2 worm cellular contexts compared by ENCODE assay signal in the genomic region with DNA sequence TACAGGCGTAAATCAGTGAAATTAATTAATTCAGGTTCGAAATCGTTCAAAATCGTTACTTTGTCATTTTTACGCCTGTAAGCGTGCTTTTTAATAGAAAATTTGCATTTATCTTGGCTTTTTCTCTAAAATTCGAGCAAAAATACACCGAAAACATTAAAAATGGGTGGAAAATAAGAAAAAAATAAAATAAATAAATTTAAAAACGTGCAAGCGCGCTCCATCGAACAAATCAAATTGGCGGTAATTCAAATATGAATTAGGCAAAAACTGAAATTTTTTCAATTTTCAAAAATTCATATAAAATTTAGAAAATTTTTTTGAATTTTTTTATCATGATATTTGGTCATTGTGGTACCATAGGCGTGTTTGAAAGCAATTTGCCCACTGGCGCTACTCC.
A peak's percentile ranks its signal among the peaks of the same experiment; 100 is the strongest.
TF ChIP-seq lines count a peak whose summit lies in the region.

No protein-coding gene starts in this region.

TF ChIP-seq in whole organism, L4 larva, 104 proteins besides CTCF, POLR2A, EP300 and RAD21:
- peak; percentile 60 for TF ChIP-seq lin-38 (GFP tag; IDR thresholded peaks at IDR 0.05; lab: Robert Waterston, UW)

TF ChIP-seq in whole organism, young adult, 124 proteins besides CTCF, POLR2A, EP300 and RAD21:
- TF ChIP-seq mcd-1 (GFP tag; IDR thresholded peaks at IDR 0.05; lab: Robert Waterston, UW): peak; percentile 55; the same call in 1 of the 2 replicates
